Worm (Caenorhabditis elegans): Measurements from ENCODE around the gene R05A10.6.

The R05A10.6 gene

ce11 chrIV:14165476-14165875 lies at the start of gene R05A10.6:
Gene R05A10.6 (plus strand): TSS chrIV:14165776.
- TF ChIP-seq elt-1 (tag; optimal IDR thresholded peaks at IDR 0.05; ENCODE audit: borderline replicate concordance, insufficient read depth) (peak; percentile 51), unc-39 (tag; optimal IDR thresholded peaks at IDR 0.05) (no peak), nhr-12 (tag; optimal IDR thresholded peaks at IDR 0.05) (no peak)

- peak; percentile 47 for TF ChIP-seq pha-4 (tag; optimal IDR thresholded peaks at IDR 0.05)
- TF ChIP-seq ceh-83 (GFP tag; optimal IDR thresholded peaks at IDR 0.05) = no peak
These were observed 46.2 kb upstream of the R05A10.6 start for ce11 chrIV:14119327-14119726.

ce11 chrIV:14123956-14124355 lies 41.6 kb upstream of the R05A10.6 start, which contains the start of gene nkcc-1:
Gene nkcc-1 (minus strand): TSS chrIV:14124056.
- TF ChIP-seq mab-5 (tag; optimal IDR thresholded peaks at IDR 0.05) (no peak), bed-3 (GFP tag; optimal IDR thresholded peaks at IDR 0.05) (no peak), ces-1 (GFP tag; optimal IDR thresholded peaks at IDR 0.05) (no peak), zip-8 (tag; optimal IDR thresholded peaks at IDR 0.05) (no peak), tbx-8 (GFP tag; optimal IDR thresholded peaks at IDR 0.05) (no peak), unc-39 (tag; optimal IDR thresholded peaks at IDR 0.05) (no peak), nhr-28 (tag; optimal IDR thresholded peaks at IDR 0.05) (no peak), pha-4 (tag; optimal IDR thresholded peaks at IDR 0.05) (no peak), unc-120 (tag; optimal IDR thresholded peaks at IDR 0.05; ENCODE audit: poor library complexity, severe bottlenecking) (no peak), ceh-83 (GFP tag; optimal IDR thresholded peaks at IDR 0.05) (no peak), unc-62 (GFP tag; optimal IDR thresholded peaks at IDR 0.05) (no peak)

ce11 chrIV:14127805-14128610 lies 37.6 kb upstream of the R05A10.6 start, which contains the start of gene H12I19.115:
Gene H12I19.115 (minus strand): TSS chrIV:14127855.
- peak; percentile 16 for TF ChIP-seq ceh-83 (GFP tag; optimal IDR thresholded peaks at IDR 0.05)
- no peak for TF ChIP-seq blmp-1 (tag; optimal IDR thresholded peaks at IDR 0.05)
- peak; percentile 57 for TF ChIP-seq ces-1 (GFP tag; optimal IDR thresholded peaks at IDR 0.05)
- no peak for TF ChIP-seq M03D4.4 (tag; optimal IDR thresholded peaks at IDR 0.05)
- TF ChIP-seq nhr-12 (tag; optimal IDR thresholded peaks at IDR 0.05) = no peak
- no peak for TF ChIP-seq unc-120 (tag; optimal IDR thresholded peaks at IDR 0.05; ENCODE audit: poor library complexity, severe bottlenecking)
- TF ChIP-seq sem-2 (GFP tag; optimal IDR thresholded peaks at IDR 0.05) = no peak
- no peak for TF ChIP-seq lsy-2 (tag; optimal IDR thresholded peaks at IDR 0.05)
- no peak for TF ChIP-seq elt-3 (tag; optimal IDR thresholded peaks at IDR 0.05)
- TF ChIP-seq unc-39 (tag; optimal IDR thresholded peaks at IDR 0.05) = no peak
- TF ChIP-seq ztf-11 (tag; optimal IDR thresholded peaks at IDR 0.05) = no peak
- no peak for TF ChIP-seq pha-4 (tag; optimal IDR thresholded peaks at IDR 0.05)
- TF ChIP-seq nhr-237 (tag; optimal IDR thresholded peaks at IDR 0.05) = no peak
- peak; percentile 13 for TF ChIP-seq unc-62 (GFP tag; optimal IDR thresholded peaks at IDR 0.05)
- TF ChIP-seq tbx-8 (GFP tag; optimal IDR thresholded peaks at IDR 0.05) = no peak
- no peak for TF ChIP-seq lin-13 (tag; optimal IDR thresholded peaks at IDR 0.05)
- TF ChIP-seq hlh-1 (tag; optimal IDR thresholded peaks at IDR 0.05) = peak; percentile 94
- no peak for TF ChIP-seq elt-1 (tag; optimal IDR thresholded peaks at IDR 0.05; ENCODE audit: borderline replicate concordance, insufficient read depth)
- TF ChIP-seq mab-5 (tag; optimal IDR thresholded peaks at IDR 0.05) = no peak
- peak; percentile 28 for TF ChIP-seq lin-32 (GFP tag; optimal IDR thresholded peaks at IDR 0.05)
- TF ChIP-seq sptf-1 (tag; optimal IDR thresholded peaks at IDR 0.05) = no peak
- no peak for TF ChIP-seq mep-1 (tag; optimal IDR thresholded peaks at IDR 0.05)
- no peak for TF ChIP-seq mls-2 (tag; optimal IDR thresholded peaks at IDR 0.05)
- no peak for TF ChIP-seq flh-1 (GFP tag; optimal IDR thresholded peaks at IDR 0.05)
- no peak for TF ChIP-seq ham-2 (GFP tag; optimal IDR thresholded peaks at IDR 0.05)
- TF ChIP-seq nhr-76 (tag; optimal IDR thresholded peaks at IDR 0.05) = no peak
- no peak for TF ChIP-seq zip-8 (tag; optimal IDR thresholded peaks at IDR 0.05)
- no peak for TF ChIP-seq snpc-4 (tag; optimal IDR thresholded peaks at IDR 0.05)
- TF ChIP-seq nhr-28 (tag; optimal IDR thresholded peaks at IDR 0.05) = no peak
- no peak for TF ChIP-seq cnd-1 (tag; optimal IDR thresholded peaks at IDR 0.05)
- TF ChIP-seq ceh-39 (tag; optimal IDR thresholded peaks at IDR 0.05) = no peak
- TF ChIP-seq nhr-2 (tag; optimal IDR thresholded peaks at IDR 0.05) = no peak
- no peak for TF ChIP-seq ceh-43 (GFP tag; optimal IDR thresholded peaks at IDR 0.05)
- TF ChIP-seq drap-1 (GFP tag; optimal IDR thresholded peaks at IDR 0.05) = no peak
